Fruit fly (Drosophila melanogaster) whole organism, embryonic: ENCODE measurements around the gene ens.

Source experiments
- Asciz ChIP-seq: fragments of 200-800 bp; sonication (Bioruptor generic); optimal IDR thresholded peaks from 2 replicates; lab custom pipeline; 2017; ENCODE audit warnings: missing biosample characterization, mild to moderate bottlenecking, missing genetic modification characterization, missing genetic modification reagents
- Awh ChIP-seq: fragments of 200-800 bp; sonication (Bioruptor generic); IDR thresholded peaks from 2 replicates; pipeline ENCODE4, ENCODE4 v1.3.6; 2022; ENCODE audit warnings: missing biosample characterization, missing genetic modification characterization
- Blimp-1 ChIP-seq: fragments of 200-800 bp; sonication (Bioruptor generic); optimal IDR thresholded peaks from 3 replicates; lab custom pipeline; 2018; ENCODE audit warnings: missing biosample characterization, missing genetic modification characterization, mild to moderate bottlenecking, moderate library complexity, missing genetic modification reagents
- CG1024 ChIP-seq: fragments of 200-800 bp; sonication (Bioruptor generic); IDR thresholded peaks from 2 replicates; pipeline ENCODE4 v1.3.6; 2022; ENCODE audit warnings: missing biosample characterization, missing genetic modification characterization
- CG10321 ChIP-seq: fragments of 200-800 bp; sonication (Bioruptor generic); IDR thresholded peaks from 2 replicates; pipeline ENCODE4 v1.3.6; 2022; ENCODE audit warnings: missing biosample characterization, missing genetic modification characterization
- CG10462 ChIP-seq: fragments of 200-800 bp; sonication (Bioruptor generic); optimal IDR thresholded peaks from 2 replicates; lab custom pipeline; 2016; ENCODE audit warnings: missing biosample characterization, missing genetic modification characterization
- CG11504 ChIP-seq: fragments of 200-800 bp; sonication (Bioruptor generic); optimal IDR thresholded peaks from 3 replicates; lab custom pipeline; 2019; ENCODE audit warnings: missing biosample characterization, mild to moderate bottlenecking, missing genetic modification characterization, moderate library complexity
- CG12236 ChIP-seq: fragments of 200-800 bp; sonication (Bioruptor generic); optimal IDR thresholded peaks from 2 replicates; lab custom pipeline; 2016; ENCODE audit warnings: missing biosample characterization, missing genetic modification characterization
- CG12769 ChIP-seq: fragments of 200-800 bp; sonication (Bioruptor generic); optimal IDR thresholded peaks from 2 replicates; lab custom pipeline; 2019; ENCODE audit warnings: missing biosample characterization, mild to moderate bottlenecking, missing genetic modification characterization, moderate library complexity
- CG15514 ChIP-seq: fragments of 200-800 bp; sonication (Bioruptor generic); optimal IDR thresholded peaks from 3 replicates; lab custom pipeline; 2017; ENCODE audit warnings: missing biosample characterization, missing genetic modification characterization, mild to moderate bottlenecking, moderate library complexity, missing genetic modification reagents
- CG17612 ChIP-seq: fragments of 200-800 bp; sonication (Bioruptor generic); IDR thresholded peaks from 2 replicates; pipeline ENCODE4 v1.3.6; 2022; ENCODE audit warnings: missing biosample characterization, missing genetic modification characterization
- CG2199 ChIP-seq: fragments of 200-800 bp; sonication (Bioruptor generic); IDR thresholded peaks from 3 replicates; pipeline ENCODE4 v1.3.6; 2022; ENCODE audit warnings: missing biosample characterization, missing genetic modification characterization
- CG31388 ChIP-seq: fragments of 200-800 bp; sonication (Bioruptor generic); optimal IDR thresholded peaks from 2 replicates; lab custom pipeline; 2016; ENCODE audit warnings: missing biosample characterization, missing genetic modification characterization
- CG32772 ChIP-seq: fragments of 200-800 bp; sonication (Bioruptor generic); IDR thresholded peaks from 2 replicates; pipeline ENCODE4 v1.3.6; 2022; ENCODE audit warnings: missing biosample characterization, missing genetic modification characterization
- CG4424 ChIP-seq: fragments of 200-800 bp; sonication (Bioruptor generic); optimal IDR thresholded peaks from 3 replicates; lab custom pipeline; 2016; ENCODE audit warnings: missing biosample characterization, missing genetic modification characterization
- CG6791 ChIP-seq: fragments of 200-800 bp; sonication (Bioruptor generic); IDR thresholded peaks from 3 replicates; pipeline ENCODE4 v1.3.6; 2022; ENCODE audit warnings: missing biosample characterization, missing genetic modification characterization; ENCODE audit not compliant: partially characterized antibody
- CG6854 ChIP-seq: fragments of 200-800 bp; sonication (Bioruptor generic); optimal IDR thresholded peaks from 3 replicates; lab custom pipeline; 2017; ENCODE audit warnings: missing biosample characterization, mild to moderate bottlenecking, missing genetic modification characterization
- CG7839 ChIP-seq: fragments of 200-800 bp; sonication (Bioruptor generic); optimal IDR thresholded peaks from 3 replicates; lab custom pipeline; 2018; ENCODE audit warnings: missing biosample characterization, mild to moderate bottlenecking, missing genetic modification characterization, moderate library complexity
- CG8765 ChIP-seq: fragments of 200-800 bp; sonication (Bioruptor generic); IDR thresholded peaks from 2 replicates; pipeline ENCODE4 v1.3.6; 2022; ENCODE audit warnings: missing biosample characterization, missing genetic modification characterization
- CG9817 ChIP-seq: fragments of 200-800 bp; sonication (Bioruptor generic); optimal IDR thresholded peaks from 2 replicates; lab custom pipeline; 2018; ENCODE audit warnings: missing biosample characterization, mild to moderate bottlenecking, missing genetic modification characterization, moderate library complexity
- Chrac-16 ChIP-seq: fragments of 200-800 bp; sonication (Bioruptor generic); optimal IDR thresholded peaks from 3 replicates; lab custom pipeline; 2016; ENCODE audit warnings: missing biosample characterization, missing genetic modification characterization
- Dbx ChIP-seq: fragments of 200-800 bp; sonication (Bioruptor generic); IDR thresholded peaks from 3 replicates; pipeline ENCODE4 v1.3.6; 2022; ENCODE audit warnings: missing biosample characterization, missing genetic modification characterization
- Doc2 ChIP-seq: fragments of 200-800 bp; sonication (Bioruptor generic); IDR thresholded peaks from 2 replicates; pipeline ENCODE4 v1.3.6; 2022; ENCODE audit warnings: missing biosample characterization, missing genetic modification characterization
- Hand ChIP-seq: fragments of 200-800 bp; sonication (Bioruptor generic); optimal IDR thresholded peaks from 2 replicates; lab custom pipeline; 2017; ENCODE audit warnings: mild to moderate bottlenecking, missing biosample characterization, missing genetic modification reagents, missing genetic modification characterization
- Kr ChIP-seq: fragments of 200-800 bp; sonication (Bioruptor generic); optimal IDR thresholded peaks from 2 replicates; lab custom pipeline; 2017; ENCODE audit warnings: missing biosample characterization, mild to moderate bottlenecking, missing genetic modification characterization
- Meics ChIP-seq: fragments of 200-800 bp; sonication (Bioruptor generic); optimal IDR thresholded peaks from 2 replicates; lab custom pipeline; 2017; ENCODE audit warnings: missing biosample characterization, mild to moderate bottlenecking, missing genetic modification characterization
- Sry-β ChIP-seq: fragments of 200-800 bp; sonication (Bioruptor generic); optimal IDR thresholded peaks from 2 replicates; lab custom pipeline; 2018; ENCODE audit warnings: missing biosample characterization, mild to moderate bottlenecking, missing genetic modification characterization, moderate library complexity
- Ssrp ChIP-seq: fragments of 200-800 bp; sonication (Bioruptor generic); optimal IDR thresholded peaks from 2 replicates; lab custom pipeline; 2018; ENCODE audit warnings: missing biosample characterization, mild to moderate bottlenecking, missing genetic modification characterization, moderate library complexity
- Vsx1 ChIP-seq: fragments of 200-800 bp; sonication (Bioruptor generic); optimal IDR thresholded peaks from 2 replicates; lab custom pipeline; 2017; ENCODE audit warnings: missing biosample characterization, mild to moderate bottlenecking, missing genetic modification characterization, missing genetic modification reagents
- Xbp1 ChIP-seq: fragments of 200-800 bp; sonication (Bioruptor generic); optimal IDR thresholded peaks from 3 replicates; lab custom pipeline; 2016; ENCODE audit warnings: missing biosample characterization, mild to moderate bottlenecking, missing genetic modification characterization
- al ChIP-seq: fragments of 200-800 bp; sonication (Bioruptor generic); IDR thresholded peaks from 2 replicates; pipeline ENCODE4 v1.3.6; 2022; ENCODE audit warnings: missing biosample characterization, missing genetic modification characterization
- bab2 ChIP-seq: fragments of 200-800 bp; sonication (Bioruptor generic); optimal IDR thresholded peaks from 2 replicates; lab custom pipeline; 2016; ENCODE audit warnings: missing biosample characterization, missing genetic modification characterization
- bowl ChIP-seq: fragments of 200-800 bp; sonication (Bioruptor generic); IDR thresholded peaks from 2 replicates; pipeline ENCODE4 v1.3.6; 2022; ENCODE audit warnings: missing biosample characterization, missing genetic modification characterization
- cato ChIP-seq: fragments of 200-800 bp; sonication (Bioruptor generic); optimal IDR thresholded peaks from 2 replicates; lab custom pipeline; 2016; ENCODE audit warnings: missing biosample characterization, missing genetic modification characterization, borderline replicate concordance
- chif ChIP-seq, 2 experiments: fragments of 200-800 bp; sonication (Bioruptor generic); optimal IDR thresholded peaks; 3 replicates each; lab custom pipeline; 2016; ENCODE audit warnings: missing biosample characterization in 2 of 2, missing genetic modification characterization in 2 of 2
- chinmo ChIP-seq: fragments of 200-800 bp; sonication (Bioruptor generic); IDR thresholded peaks from 4 replicates; pipeline ENCODE4 v1.3.6; 2022; ENCODE audit warnings: missing biosample characterization, missing genetic modification characterization; ENCODE audit not compliant: partially characterized antibody
- crol ChIP-seq: fragments of 200-800 bp; sonication (Bioruptor generic); IDR thresholded peaks from 2 replicates; pipeline ENCODE4 v1.3.6; 2022; ENCODE audit warnings: missing biosample characterization, missing genetic modification characterization
- insv ChIP-seq, 2 experiments: fragments of 200-800 bp; sonication (Bioruptor generic); optimal IDR thresholded peaks; 3 replicates each; lab custom pipeline; 2016 to 2018; ENCODE audit warnings: missing biosample characterization in 2 of 2, missing genetic modification characterization in 2 of 2
- inv ChIP-seq: fragments of 200-800 bp; sonication (Bioruptor generic); IDR thresholded peaks from 2 replicates; pipeline ENCODE4 v1.3.6; 2022; ENCODE audit warnings: missing biosample characterization, missing genetic modification characterization; ENCODE audit not compliant: partially characterized antibody
- jumu ChIP-seq: fragments of 200-800 bp; sonication (Bioruptor generic); optimal IDR thresholded peaks from 3 replicates; lab custom pipeline; 2016; ENCODE audit warnings: missing biosample characterization, missing genetic modification characterization
- pfk ChIP-seq: fragments of 200-800 bp; sonication (Bioruptor generic); optimal IDR thresholded peaks from 2 replicates; lab custom pipeline; 2018; ENCODE audit warnings: missing biosample characterization, mild to moderate bottlenecking, missing genetic modification characterization, moderate library complexity
- phol ChIP-seq: fragments of 200-800 bp; sonication (Bioruptor generic); optimal IDR thresholded peaks from 3 replicates; lab custom pipeline; 2018; ENCODE audit warnings: missing biosample characterization, mild to moderate bottlenecking, missing genetic modification characterization, moderate library complexity
- slbo ChIP-seq: fragments of 200-800 bp; sonication (Bioruptor generic); IDR thresholded peaks from 2 replicates; pipeline ENCODE4 v1.3.6; 2022; ENCODE audit warnings: missing biosample characterization, missing genetic modification characterization
- sna ChIP-seq: fragments of 200-800 bp; sonication (Bioruptor generic); IDR thresholded peaks from 2 replicates; pipeline ENCODE4 v1.3.6; 2022; ENCODE audit warnings: missing biosample characterization, missing genetic modification characterization; ENCODE audit not compliant: partially characterized antibody
- sug ChIP-seq: fragments of 200-800 bp; optimal IDR thresholded peaks from 2 replicates; lab custom pipeline; 2019; ENCODE audit warnings: missing biosample characterization, mild to moderate bottlenecking, missing genetic modification characterization, moderate library complexity
- tx ChIP-seq: fragments of 200-800 bp; sonication (Bioruptor generic); optimal IDR thresholded peaks from 2 replicates; lab custom pipeline; 2016; ENCODE audit warnings: missing biosample characterization, missing genetic modification characterization
- wek ChIP-seq: fragments of 200-800 bp; sonication (Bioruptor generic); optimal IDR thresholded peaks from 3 replicates; lab custom pipeline; 2018; ENCODE audit warnings: missing biosample characterization, mild to moderate bottlenecking, missing genetic modification characterization, moderate library complexity
- wor ChIP-seq: fragments of 200-800 bp; sonication (Bioruptor generic); IDR thresholded peaks from 2 replicates; pipeline ENCODE4 v1.3.6; 2022; ENCODE audit warnings: missing biosample characterization, missing genetic modification characterization
- zen2 ChIP-seq: fragments of 200-800 bp; sonication (Bioruptor generic); IDR thresholded peaks from 3 replicates; pipeline ENCODE4 v1.3.6; 2022; ENCODE audit warnings: missing biosample characterization, missing genetic modification characterization; ENCODE audit not compliant: partially characterized antibody

The ens gene

DNA sequence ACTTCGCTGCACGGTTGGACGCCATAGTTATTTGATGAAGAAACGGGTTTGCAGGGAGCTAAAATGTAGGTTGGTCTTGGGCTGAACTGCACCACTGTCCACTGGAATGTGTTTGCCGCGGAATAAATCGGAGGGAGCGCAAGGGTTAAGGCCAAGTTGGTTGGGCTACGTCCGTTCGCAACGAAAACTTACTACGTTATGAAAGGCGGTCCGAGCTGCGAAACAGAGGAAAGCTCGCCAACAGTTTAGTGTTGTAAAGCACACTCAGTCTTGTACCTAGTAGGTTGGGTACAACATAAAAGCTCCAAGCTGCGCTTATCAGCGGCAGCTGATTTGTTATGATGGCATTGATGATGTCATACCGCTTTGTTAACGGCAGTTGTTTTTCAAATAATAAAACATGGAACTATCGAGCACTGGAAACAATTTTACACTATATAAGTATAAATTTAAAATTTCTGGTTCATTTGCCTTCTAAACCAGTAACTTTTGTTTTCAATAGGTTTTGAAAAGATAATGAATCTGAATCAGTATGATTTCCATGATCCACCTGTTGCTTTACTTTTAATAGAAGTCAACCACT is 12.1 kb downstream of the ens start, which contains the start of gene Chd64 (continued):
- TF ChIP-seq Doc2 = no peak
- no peak for TF ChIP-seq Xbp1 (GFP tag; lab: Kevin White, UChicago)
- peak; percentile 36 for TF ChIP-seq slbo (GFP tag; lab: Robert Waterston, UW)
- TF ChIP-seq wor (GFP tag; lab: Robert Waterston, UW) = no peak
- TF ChIP-seq jumu = no peak
- no peak for TF ChIP-seq Blimp-1 (GFP tag; lab: Kevin White, UChicago)
- TF ChIP-seq CG31388 = no peak
- 0 out of 3 replicates have a peak, but pooled peaks have one; percentile 19 for TF ChIP-seq CG6791 (GFP tag; lab: Robert Waterston, UW)
- no peak; the same call in 1 of the 2 replicates for TF ChIP-seq Awh (GFP tag; lab: Robert Waterston, UW)
- no peak for TF ChIP-seq CG4424 (GFP tag; lab: Kevin White, UChicago)
- TF ChIP-seq crol = no peak; the same call in 1 of the 2 replicates
- TF ChIP-seq CG10321 (GFP tag; lab: Robert Waterston, UW) = no peak
- TF ChIP-seq wek = no peak
- TF ChIP-seq inv (GFP tag; lab: Robert Waterston, UW) = no peak
- peak; percentile 68 for TF ChIP-seq Hand (GFP tag; lab: Kevin White, UChicago)
- TF ChIP-seq chinmo (GFP tag; lab: Robert Waterston, UW) = peak; percentile 91; the same call in 3 of the 4 replicates
- TF ChIP-seq zen2 (GFP tag; lab: Robert Waterston, UW) = peak; percentile 74; the same call in 2 of the 3 replicates
- TF ChIP-seq CG1024 (GFP tag; lab: Robert Waterston, UW) = 0 out of 2 replicates have a peak, but pooled peaks have one; percentile 11
- no peak for TF ChIP-seq CG12236 (GFP tag; lab: Kevin White, UChicago)
- TF ChIP-seq sug (tag; lab: Kevin White, UChicago) = peak; percentile 63
- no peak for TF ChIP-seq CG10462 (GFP tag; lab: Kevin White, UChicago)
- no peak for TF ChIP-seq cato
- peak in 1 of 2 experiments; percentile 11 for TF ChIP-seq chif (GFP tag; optimal IDR thresholded peaks at IDR 0.05; lab: Kevin White, UChicago)
- peak; percentile 74 for TF ChIP-seq CG15514 (GFP tag; lab: Kevin White, UChicago)
- no peak for TF ChIP-seq bab2 (GFP tag; lab: Kevin White, UChicago)
- no peak for TF ChIP-seq tx
- TF ChIP-seq CG12769 = peak; percentile 93
- TF ChIP-seq Chrac-16 (GFP tag; lab: Kevin White, UChicago) = peak; percentile 5
- TF ChIP-seq phol (tag; lab: Kevin White, UChicago) = no peak
- no peak for TF ChIP-seq CG7839 (tag; lab: Kevin White, UChicago)
- peak; percentile 21 for TF ChIP-seq Vsx1 (GFP tag; lab: Kevin White, UChicago)
- TF ChIP-seq sna (GFP tag; lab: Robert Waterston, UW) = peak; percentile 68
- TF ChIP-seq al = no peak
- TF ChIP-seq CG11504 (tag; lab: Kevin White, UChicago) = no peak
- TF ChIP-seq CG2199 (GFP tag; lab: Robert Waterston, UW) = 0 out of 3 replicates have a peak, but pooled peaks have one; percentile 35
- TF ChIP-seq bowl = no peak
- no peak for TF ChIP-seq CG17612 (GFP tag; lab: Robert Waterston, UW)
- TF ChIP-seq Meics (GFP tag; lab: Kevin White, UChicago) = peak; percentile 58
- TF ChIP-seq insv (GFP tag; optimal IDR thresholded peaks at IDR 0.05; lab: Kevin White, UChicago) = no peak
- no peak for TF ChIP-seq Ssrp (tag; lab: Kevin White, UChicago)
- no peak for TF ChIP-seq Kr (GFP tag; lab: Kevin White, UChicago)
- TF ChIP-seq CG8765 (GFP tag; lab: Robert Waterston, UW) = no peak
- no peak for TF ChIP-seq CG9817
- TF ChIP-seq Sry-β = no peak
- TF ChIP-seq CG6854 (GFP tag; lab: Kevin White, UChicago) = peak; percentile 75
- peak; percentile 62 for TF ChIP-seq pfk
- peak; percentile 77 for TF ChIP-seq Dbx (GFP tag; lab: Robert Waterston, UW)
- peak; percentile 24 for TF ChIP-seq Asciz (GFP tag; lab: Kevin White, UChicago)
- no peak for TF ChIP-seq CG32772 (GFP tag; lab: Robert Waterston, UW)
